Fruit fly (Drosophila melanogaster): ENCODE results near the gene Edem2.

- TF ChIP-seq CG10631 (GFP tag; optimal IDR thresholded peaks at IDR 0.05) = no peak
- TF ChIP-seq CG1621 (tag; optimal IDR thresholded peaks at IDR 0.05) = no peak
- TF ChIP-seq Sox15 (GFP tag; optimal IDR thresholded peaks at IDR 0.05) = no peak
- TF ChIP-seq CG8632 (GFP tag; optimal IDR thresholded peaks at IDR 0.05) = no peak
- no peak for TF ChIP-seq CG31627 (GFP tag; optimal IDR thresholded peaks at IDR 0.05)
- TF ChIP-seq ss (GFP tag; optimal IDR thresholded peaks at IDR 0.05) = no peak
- TF ChIP-seq CG6276 (GFP tag; optimal IDR thresholded peaks at IDR 0.05) = no peak
- no peak for TF ChIP-seq Sox102F (GFP tag; optimal IDR thresholded peaks at IDR 0.05)
- TF ChIP-seq OdsH (GFP tag; optimal IDR thresholded peaks at IDR 0.05) = no peak
- no peak for TF ChIP-seq dsx (GFP tag; optimal IDR thresholded peaks at IDR 0.05; ENCODE audit: poor library complexity, severe bottlenecking)
- TF ChIP-seq CG11762 (GFP tag; optimal IDR thresholded peaks at IDR 0.05; ENCODE audit: insufficient read depth) = no peak
- TF ChIP-seq Blimp-1 (GFP tag; optimal IDR thresholded peaks at IDR 0.05) = no peak
- no peak for TF ChIP-seq CG11294 (GFP tag; IDR thresholded peaks at IDR 0.05)
Measured at dm6 chr2L:13229388-13229882, 37.4 kb downstream of the Edem2 start, which contains the start of gene CG16815.

Data from whole organism, prepupa.